Worm (Caenorhabditis elegans): ENCODE measurements around the gene dop-3.

dop-3 gene

DNA sequence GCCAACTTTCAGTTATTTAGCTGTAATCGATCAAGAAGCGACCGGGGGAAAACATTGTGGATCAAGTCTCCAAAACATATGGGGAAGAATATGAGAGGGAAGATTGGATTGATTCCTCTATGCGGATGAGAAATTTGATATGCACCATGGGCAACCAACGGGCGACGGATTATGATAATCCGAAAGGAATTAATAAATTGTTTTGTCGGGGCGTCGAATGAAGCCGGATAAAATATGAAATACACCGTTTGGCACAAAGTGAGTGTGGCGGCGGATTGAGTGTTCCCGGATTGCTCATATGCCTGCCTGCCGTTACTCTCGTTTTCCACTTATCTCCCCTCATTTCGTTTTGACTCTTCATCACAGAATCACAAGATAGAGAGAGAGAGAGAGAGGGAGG, 39.7 kb upstream of the dop-3 start:
- TF ChIP-seq Y56A3A.18 (GFP tag; IDR thresholded peaks at IDR 0.05) (peak; percentile 62; the same call in 1 of the 2 replicates), ekl-4 (GFP tag; IDR thresholded peaks at IDR 0.05) (peak; percentile 18; the same call in 1 of the 2 replicates), B0336.3 (GFP tag; IDR thresholded peaks at IDR 0.05) (peak; percentile 78), ceh-100 (GFP tag; IDR thresholded peaks at IDR 0.05) (0 out of 2 replicates have a peak, but pooled peaks have one; percentile 15), sptf-2 (GFP tag; optimal IDR thresholded peaks at IDR 0.05) (no peak), Y53G8AR.9 (GFP tag; conservative IDR thresholded peaks at IDR 0.05) (peak; percentile 76; the same call in 1 of the 2 replicates), ZK185.1 (tag; optimal IDR thresholded peaks at IDR 0.05; ENCODE audit: poor library complexity, severe bottlenecking) (peak; percentile 33), ccch-3 (GFP tag; optimal IDR thresholded peaks at IDR 0.05) (no peak), hmg-20 (GFP tag; IDR thresholded peaks at IDR 0.05) (0 out of 2 replicates have a peak, but pooled peaks have one; percentile 54), madf-3 (GFP tag; IDR thresholded peaks at IDR 0.05) (0 out of 2 replicates have a peak, but pooled peaks have one; percentile 43), repo-1 (tag; optimal IDR thresholded peaks at IDR 0.05) (peak; percentile 96), cebp-2 (GFP tag; IDR thresholded peaks at IDR 0.05) (peak; percentile 75; the same call in 1 of the 2 replicates), T26A5.8 (tag; optimal IDR thresholded peaks at IDR 0.05) (no peak), Y95B8A.8 (GFP tag; IDR thresholded peaks at IDR 0.05) (peak; percentile 52; the same call in 1 of the 2 replicates), dox-1 (GFP tag; IDR thresholded peaks at IDR 0.05) (0 out of 2 replicates have a peak, but pooled peaks have one; percentile 5), chd-7 (tag; optimal IDR thresholded peaks at IDR 0.05) (peak; percentile 4), cebp-1 (GFP tag; IDR thresholded peaks at IDR 0.05) (no peak), cebp-1 (tag; optimal IDR thresholded peaks at IDR 0.05) (peak; percentile 45), ceh-79 (tag; optimal IDR thresholded peaks at IDR 0.05) (no peak), ztf-22 (GFP tag; optimal IDR thresholded peaks at IDR 0.05) (peak; percentile 24), hmg-1.2 (GFP tag; IDR thresholded peaks at IDR 0.05) (peak; percentile 4; the same call in 1 of the 2 replicates), tlf-1 (GFP tag; optimal IDR thresholded peaks at IDR 0.05) (peak; percentile 57), nhr-90 (tag; optimal IDR thresholded peaks at IDR 0.05) (no peak), F52B5.7 (tag; optimal IDR thresholded peaks at IDR 0.05) (peak; percentile 9), madf-10 (tag; optimal IDR thresholded peaks at IDR 0.05) (peak; percentile 41), atf-7 (tag; optimal IDR thresholded peaks at IDR 0.05) (peak; percentile 64)

DNA sequence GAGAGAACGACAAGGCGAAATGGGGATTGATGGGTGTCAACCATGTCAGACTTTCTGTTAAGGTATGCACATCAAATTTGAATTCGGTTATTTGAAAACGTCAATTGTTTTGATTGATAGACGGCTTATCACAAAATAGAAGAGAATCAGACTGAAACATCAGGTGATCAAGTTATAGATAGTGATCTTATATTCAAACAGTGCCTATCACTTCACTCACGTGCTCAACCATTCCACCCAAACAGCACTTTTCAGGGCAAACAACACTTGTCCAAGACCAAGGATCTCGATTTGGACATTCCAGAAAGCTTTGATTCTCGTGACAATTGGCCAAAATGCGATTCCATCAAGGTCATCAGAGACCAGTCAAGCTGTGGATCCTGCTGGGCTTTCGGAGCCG, 38.1 kb upstream of the dop-3 start:
- TF ChIP-seq repo-1 (tag; optimal IDR thresholded peaks at IDR 0.05) (peak; percentile 40), let-607 (tag; optimal IDR thresholded peaks at IDR 0.05) (peak in 1 of 2 experiments; percentile 41), ets-4 (GFP tag; optimal IDR thresholded peaks at IDR 0.05) (peak; percentile 29), lin-40 (tag; optimal IDR thresholded peaks at IDR 0.05) (no peak), hsf-1 (GFP tag; IDR thresholded peaks at IDR 0.05) (0 out of 2 replicates have a peak, but pooled peaks have one; percentile 18), lsy-27 (tag; optimal IDR thresholded peaks at IDR 0.05; ENCODE audit: borderline replicate concordance, insufficient read depth) (no peak), Y53G8AR.9 (GFP tag; conservative IDR thresholded peaks at IDR 0.05) (peak; percentile 59), Y56A3A.18 (GFP tag; IDR thresholded peaks at IDR 0.05) (no peak)

- TF ChIP-seq snpc-4 (GFP tag; optimal IDR thresholded peaks at IDR 0.05) (no peak), snpc-4 (tag; optimal IDR thresholded peaks at IDR 0.05) (peak in 2 of 4 experiments; percentile 1 to 71), tbp1 (GFP tag; optimal IDR thresholded peaks at IDR 0.05) (peak; percentile 47), nhr-80 (tag; optimal IDR thresholded peaks at IDR 0.05) (peak; percentile 76), ceh-100 (GFP tag; IDR thresholded peaks at IDR 0.05) (no peak), ztf-22 (GFP tag; optimal IDR thresholded peaks at IDR 0.05) (peak; percentile 69)
Measured at ce11 chrX:6606991-6607390, 37.5 kb upstream of the dop-3 start, which contains the start of gene cpr-6. TSS of gene cpr-6 (plus strand) at chrX:6607207.
